Fruit fly (Drosophila melanogaster): ENCODE measurements around the gene CG6709.

The CG6709 gene

DNA sequence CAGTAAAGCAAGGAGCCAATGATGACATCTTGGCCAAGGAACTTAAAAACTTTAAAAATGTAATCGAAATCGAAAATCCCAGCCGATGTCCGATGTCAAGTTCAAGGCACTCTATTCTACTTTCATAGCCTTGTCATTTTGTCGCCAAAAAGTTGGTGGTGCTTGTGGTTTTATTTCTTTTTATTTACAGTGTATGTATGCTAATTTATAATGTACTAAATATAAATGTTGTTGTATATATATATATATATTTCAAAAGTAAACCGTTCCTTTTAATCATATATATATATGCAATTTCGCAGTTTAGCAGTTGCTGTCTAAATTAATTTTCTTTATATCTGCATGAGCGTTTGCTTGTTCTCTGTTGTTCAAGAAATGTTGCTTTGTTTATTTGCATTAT, at the start of gene CG6709, which contains the start of gene Hez:
CG6709 (minus strand) TSS at position 101 of the 400 bp plus-strand sequence.
Hez (minus strand) TSS at position 101 of the 400 bp plus-strand sequence.
- TF ChIP-seq Dll (optimal IDR thresholded peaks at IDR 0.05) (no peak), pan (optimal IDR thresholded peaks at IDR 0.05) (no peak), EcR (GFP tag; optimal IDR thresholded peaks at IDR 0.05) (no peak), usp (GFP tag; optimal IDR thresholded peaks at IDR 0.05) (no peak), psq (optimal IDR thresholded peaks at IDR 0.05) (no peak), CG8478 (optimal IDR thresholded peaks at IDR 0.05) (no peak)

- TF ChIP-seq pan (optimal IDR thresholded peaks at IDR 0.05) (no peak), EcR (GFP tag; optimal IDR thresholded peaks at IDR 0.05) (no peak), psq (optimal IDR thresholded peaks at IDR 0.05) (no peak), usp (GFP tag; optimal IDR thresholded peaks at IDR 0.05) (no peak), CG8478 (optimal IDR thresholded peaks at IDR 0.05) (no peak), Dll (optimal IDR thresholded peaks at IDR 0.05) (no peak)
These were observed 32.6 kb upstream of the CG6709 start for dm6 chr3L:9927169-9927568.

dm6 chr3L:9907719-9908170, 13.2 kb upstream of the CG6709 start, which contains the start of gene bma:
TSS of gene bma (plus strand) at chr3L:9908120.
- no peak for TF ChIP-seq Dll (optimal IDR thresholded peaks at IDR 0.05)
- TF ChIP-seq usp (GFP tag; optimal IDR thresholded peaks at IDR 0.05), result no peak
- TF ChIP-seq pan (optimal IDR thresholded peaks at IDR 0.05), result no peak
- no peak for TF ChIP-seq CG8478 (optimal IDR thresholded peaks at IDR 0.05)
- TF ChIP-seq EcR (GFP tag; optimal IDR thresholded peaks at IDR 0.05), result no peak
- no peak for TF ChIP-seq psq (optimal IDR thresholded peaks at IDR 0.05)

DNA sequence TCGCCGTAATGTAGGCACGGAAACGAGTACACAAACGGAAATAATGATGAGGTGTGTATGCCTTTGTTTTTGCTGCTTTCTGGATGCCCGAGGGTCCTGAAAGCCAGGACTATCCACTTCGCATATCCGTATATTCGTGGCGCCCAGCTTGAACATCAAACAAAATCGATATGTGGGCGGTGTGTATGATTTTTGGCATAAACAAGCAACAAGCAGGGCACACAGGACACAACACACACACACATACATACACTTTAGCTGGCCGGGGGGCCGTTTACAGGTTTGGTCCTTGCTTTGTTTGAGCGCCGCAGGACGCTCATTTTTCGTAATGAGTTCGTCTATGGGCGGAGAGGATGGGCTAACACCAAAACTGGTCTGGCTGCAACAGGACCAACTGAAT, 10.4 kb upstream of the CG6709 start:
- TF ChIP-seq EcR (GFP tag; optimal IDR thresholded peaks at IDR 0.05) (no peak), pan (optimal IDR thresholded peaks at IDR 0.05) (no peak), usp (GFP tag; optimal IDR thresholded peaks at IDR 0.05) (no peak), psq (optimal IDR thresholded peaks at IDR 0.05) (no peak), Dll (optimal IDR thresholded peaks at IDR 0.05) (no peak), CG8478 (optimal IDR thresholded peaks at IDR 0.05) (no peak)

dm6 chr3L:9899046-9899659, 4.6 kb upstream of the CG6709 start, which contains the start of gene nudE:
TSS of gene nudE (plus strand) at chr3L:9899241.
- TF ChIP-seq pan (optimal IDR thresholded peaks at IDR 0.05), result no peak
- TF ChIP-seq Dll (optimal IDR thresholded peaks at IDR 0.05), result no peak
- TF ChIP-seq CG8478 (optimal IDR thresholded peaks at IDR 0.05), result no peak
- no peak for TF ChIP-seq psq (optimal IDR thresholded peaks at IDR 0.05)
- no peak for TF ChIP-seq EcR (GFP tag; optimal IDR thresholded peaks at IDR 0.05)
- TF ChIP-seq usp (GFP tag; optimal IDR thresholded peaks at IDR 0.05), result no peak

DNA sequence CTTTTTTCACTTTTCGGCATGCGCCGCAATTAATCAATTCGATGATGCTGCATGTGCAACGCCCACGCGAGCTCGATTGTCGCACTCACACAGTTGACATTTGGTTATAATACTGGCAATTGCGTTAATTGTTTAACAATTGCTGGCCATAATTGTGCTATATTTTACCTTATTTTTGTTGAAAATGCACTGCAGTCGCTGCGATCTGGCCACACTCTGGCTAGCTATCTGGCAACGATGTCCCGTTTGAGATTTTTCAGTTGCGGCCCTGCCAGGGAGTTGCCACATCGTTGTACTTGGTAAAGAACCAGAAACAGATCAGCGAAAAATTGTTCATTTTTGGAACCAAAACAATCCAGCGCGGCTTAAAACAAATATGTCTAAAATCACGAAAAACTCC, 3.8 kb upstream of the CG6709 start, which contains the start of the genes CG6707 and CG46387:
CG6707 (minus strand) TSS at position 221 of the 400 bp plus-strand sequence.
CG46387 (plus strand) TSS at position 272 of the 400 bp plus-strand sequence.
- TF ChIP-seq EcR (GFP tag; optimal IDR thresholded peaks at IDR 0.05) (no peak), CG8478 (optimal IDR thresholded peaks at IDR 0.05) (no peak), Dll (optimal IDR thresholded peaks at IDR 0.05) (no peak), usp (GFP tag; optimal IDR thresholded peaks at IDR 0.05) (no peak), psq (optimal IDR thresholded peaks at IDR 0.05) (no peak), pan (optimal IDR thresholded peaks at IDR 0.05) (no peak)

DNA sequence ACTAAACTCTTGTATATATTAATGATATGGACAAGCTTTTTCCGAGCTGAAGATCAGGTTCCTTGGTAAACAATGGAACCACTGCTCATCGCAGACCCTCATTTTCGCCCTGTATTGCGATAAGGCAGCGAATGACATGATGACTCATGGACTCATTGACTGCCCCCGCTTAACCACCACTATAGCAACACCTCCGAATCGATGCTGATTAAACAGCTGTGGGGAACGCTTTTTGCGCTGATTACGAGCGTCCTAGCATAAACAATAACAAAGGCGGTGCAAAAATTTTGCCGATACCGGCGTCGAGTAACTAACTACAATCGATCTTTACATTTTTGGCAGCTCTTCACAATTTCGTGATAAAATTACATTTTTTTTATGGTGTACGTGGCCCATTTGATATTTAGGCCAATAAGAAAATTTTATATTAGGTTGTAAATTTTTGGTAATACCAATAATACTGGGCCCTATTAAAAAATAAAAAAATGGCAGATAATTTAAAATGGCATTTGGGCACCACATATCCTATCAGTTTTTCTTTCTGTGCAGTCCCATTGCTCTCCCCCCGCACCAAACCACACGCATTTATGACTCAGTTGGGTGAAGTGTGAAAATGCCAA, 2.7 kb upstream of the CG6709 start:
- no peak for TF ChIP-seq psq (optimal IDR thresholded peaks at IDR 0.05)
- TF ChIP-seq EcR (GFP tag; optimal IDR thresholded peaks at IDR 0.05), result no peak
- TF ChIP-seq pan (optimal IDR thresholded peaks at IDR 0.05), result no peak

dm6 chr3L:9893983-9894382, 560 bp downstream of the CG6709 start:
- TF ChIP-seq usp (GFP tag; optimal IDR thresholded peaks at IDR 0.05) (no peak), EcR (GFP tag; optimal IDR thresholded peaks at IDR 0.05) (no peak), Dll (optimal IDR thresholded peaks at IDR 0.05) (no peak), psq (optimal IDR thresholded peaks at IDR 0.05) (no peak), pan (optimal IDR thresholded peaks at IDR 0.05) (no peak), CG8478 (optimal IDR thresholded peaks at IDR 0.05) (no peak)

- TF ChIP-seq usp (GFP tag; optimal IDR thresholded peaks at IDR 0.05), result no peak
- no peak for TF ChIP-seq CG8478 (optimal IDR thresholded peaks at IDR 0.05)
- no peak for TF ChIP-seq EcR (GFP tag; optimal IDR thresholded peaks at IDR 0.05)
These were observed 5.9 kb downstream of the CG6709 start, which contains the start of the genes Taf2 and CalpB for dm6 chr3L:9888630-9889130. TSS of gene Taf2 (minus strand) at chr3L:9888683. TSS of gene CalpB (plus strand) at chr3L:9888762.

DNA sequence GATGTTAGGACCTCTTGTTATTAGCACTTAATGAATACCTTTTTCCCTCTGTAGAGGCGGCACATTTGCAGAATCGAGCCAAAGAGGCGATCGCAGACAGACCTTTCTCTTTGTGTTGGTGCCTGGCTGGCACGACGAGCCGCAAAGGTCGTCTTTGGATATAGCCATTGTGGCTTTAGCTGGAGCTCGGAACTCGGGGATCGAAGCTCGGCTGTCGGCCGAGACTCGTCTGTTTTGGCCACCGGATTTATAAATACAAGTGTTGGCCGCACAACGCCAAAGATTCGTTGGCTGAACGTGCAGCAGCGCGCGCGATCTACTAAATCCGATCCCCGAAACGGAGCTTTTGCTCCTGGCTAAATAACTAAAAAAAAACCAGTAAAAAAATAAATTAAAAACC, 15.9 kb downstream of the CG6709 start, which contains the start of gene CG34382:
CG34382 (plus strand) TSS at position 301 of the 400 bp plus-strand sequence.
- TF ChIP-seq pan (optimal IDR thresholded peaks at IDR 0.05) (no peak), Dll (optimal IDR thresholded peaks at IDR 0.05) (no peak), EcR (GFP tag; optimal IDR thresholded peaks at IDR 0.05) (no peak), usp (GFP tag; optimal IDR thresholded peaks at IDR 0.05) (no peak), psq (optimal IDR thresholded peaks at IDR 0.05) (no peak), CG8478 (optimal IDR thresholded peaks at IDR 0.05) (no peak)

dm6 chr3L:9872035-9872434, 22.5 kb downstream of the CG6709 start:
- TF ChIP-seq CG8478 (optimal IDR thresholded peaks at IDR 0.05) (no peak), usp (GFP tag; optimal IDR thresholded peaks at IDR 0.05) (no peak), Dll (optimal IDR thresholded peaks at IDR 0.05) (no peak), EcR (GFP tag; optimal IDR thresholded peaks at IDR 0.05) (no peak), psq (optimal IDR thresholded peaks at IDR 0.05) (no peak), pan (optimal IDR thresholded peaks at IDR 0.05) (no peak)

dm6 chr3L:9865053-9865442, 29.5 kb downstream of the CG6709 start:
- TF ChIP-seq Dll (optimal IDR thresholded peaks at IDR 0.05), result no peak
- TF ChIP-seq psq (optimal IDR thresholded peaks at IDR 0.05), result no peak
- no peak for TF ChIP-seq pan (optimal IDR thresholded peaks at IDR 0.05)
- TF ChIP-seq EcR (GFP tag; optimal IDR thresholded peaks at IDR 0.05), result no peak
- no peak for TF ChIP-seq CG8478 (optimal IDR thresholded peaks at IDR 0.05)
- TF ChIP-seq usp (GFP tag; optimal IDR thresholded peaks at IDR 0.05), result no peak
